Worm (Caenorhabditis elegans) whole organism, early embryonic: ENCODE data around the gene R160.13.

Experiments
- F13C5.2 ChIP-seq: sonication (generic microtip); optimal IDR thresholded peaks from 2 replicates; lab custom pipeline; 2017; ENCODE audit warnings: mild to moderate bottlenecking, missing genetic modification characterization, inconsistent platforms, missing compliant biosample characterization
- aly-1 ChIP-seq: sonication (generic microtip); optimal IDR thresholded peaks from 2 replicates; lab custom pipeline; 2016; ENCODE audit warnings: missing genetic modification characterization, missing compliant biosample characterization
- ama-1 ChIP-seq: fragments of 150-350 bp; optimal IDR thresholded peaks from 2 replicates; lab custom pipeline; 2014
- hmbx-1 ChIP-seq: sonication (generic microtip); optimal IDR thresholded peaks from 2 replicates; lab custom pipeline; 2016; ENCODE audit warnings: mild to moderate bottlenecking, missing genetic modification characterization, missing compliant biosample characterization
- hmg-4 ChIP-seq: fragments of 200-800 bp; sonication (Bioruptor generic); optimal IDR thresholded peaks from 2 replicates; lab custom pipeline; 2018; ENCODE audit warnings: mild to moderate bottlenecking, missing genetic modification characterization, missing compliant biosample characterization
- scrt-1 ChIP-seq: fragments of 200-800 bp; sonication (Bioruptor generic); IDR thresholded peaks from 2 replicates; pipeline ENCODE4 v1.3.6; 2022; ENCODE audit warnings: missing genetic modification characterization, missing compliant biosample characterization
- tra-4 ChIP-seq: sonication (generic microtip); optimal IDR thresholded peaks from 2 replicates; lab custom pipeline; 2017; ENCODE audit warnings: missing genetic modification characterization, missing compliant biosample characterization

DNA sequence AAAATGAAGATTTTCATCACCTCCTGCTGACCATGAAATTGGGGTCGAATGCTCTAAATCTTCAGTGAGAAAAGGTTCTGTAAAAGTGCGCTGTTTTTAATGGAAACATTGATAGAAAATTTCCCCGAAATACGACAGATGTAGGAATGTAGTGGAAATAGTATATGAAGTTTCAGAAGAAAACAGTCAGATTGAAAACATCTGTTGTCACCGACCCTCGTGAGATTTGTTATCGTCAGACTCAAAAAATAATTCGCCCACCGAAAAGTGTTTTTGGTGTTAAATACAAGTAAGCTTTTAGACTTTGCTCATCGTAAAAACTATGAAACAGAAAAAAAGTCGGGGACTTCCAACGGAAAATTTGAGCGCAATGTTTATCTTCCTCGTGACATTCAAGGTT, 6.4 kb downstream of the R160.13 start, which contains the start of gene F14H12.8:
- TF ChIP-seq ama-1 = no peak
- no peak for TF ChIP-seq scrt-1 (GFP tag; lab: Robert Waterston, UW)
- no peak for TF ChIP-seq F13C5.2 (tag; lab: Kevin White, UChicago)
- no peak for TF ChIP-seq tra-4 (tag; lab: Kevin White, UChicago)
- no peak for TF ChIP-seq hmg-4 (GFP tag; lab: Kevin White, UChicago)
- no peak for TF ChIP-seq aly-1
- TF ChIP-seq hmbx-1 = no peak
